Fruit fly (Drosophila melanogaster): ENCODE data around the gene Hml.

DNA sequence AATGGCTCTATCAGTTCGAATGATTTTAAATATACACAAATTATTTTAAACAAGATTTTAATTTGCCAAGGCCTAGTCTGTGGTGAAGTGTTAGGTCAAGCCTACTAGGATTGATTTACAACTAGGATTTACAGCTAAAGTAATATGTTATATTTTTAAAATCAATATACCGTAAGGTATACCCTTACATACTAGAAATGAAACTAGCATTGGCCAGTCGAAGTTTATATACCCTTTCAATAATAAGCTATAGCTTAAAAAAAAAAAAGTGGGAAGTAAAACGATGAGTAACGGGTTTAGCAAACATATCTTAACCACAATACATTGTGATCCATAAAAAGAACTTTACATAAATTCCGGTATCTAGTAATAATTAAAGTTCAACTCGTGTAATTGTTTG is 2.9 kb upstream of the Hml start, which contains the start of gene CG8750:
- TF ChIP-seq Hr39 (optimal IDR thresholded peaks at IDR 0.05) (no peak), nau (GFP tag; optimal IDR thresholded peaks at IDR 0.05) (no peak), CG7745 (tag; optimal IDR thresholded peaks at IDR 0.05) (no peak), ci (GFP tag; IDR thresholded peaks at IDR 0.05) (no peak), tup (GFP tag; optimal IDR thresholded peaks at IDR 0.05) (no peak), CG8944 (GFP tag; optimal IDR thresholded peaks at IDR 0.05) (no peak)
